Fruit fly (Drosophila melanogaster): ENCODE results near the gene Dhc1.

Dhc1 gene

dm6 chr3R:9626880-9627401, 47.5 kb downstream of the Dhc1 start, which contains the start of the genes CG9427 and CG8319 (continued):
- TF ChIP-seq sd (tag; optimal IDR thresholded peaks at IDR 0.05) (peak; percentile 44), prd (optimal IDR thresholded peaks at IDR 0.05) (no peak), prd (GFP tag; IDR thresholded peaks at IDR 0.05) (peak; percentile 80), CG10267 (tag; optimal IDR thresholded peaks at IDR 0.05) (peak; percentile 71), B-H2 (GFP tag; optimal IDR thresholded peaks at IDR 0.05) (peak; percentile 85), br (optimal IDR thresholded peaks at IDR 0.05) (no peak), inv (GFP tag; IDR thresholded peaks at IDR 0.05; ENCODE audit: partially characterized antibody) (peak; percentile 67), row (GFP tag; IDR thresholded peaks at IDR 0.05) (peak; percentile 82), Gug (GFP tag; IDR thresholded peaks at IDR 0.05) (0 out of 4 replicates have a peak, but pooled peaks have one; percentile 26), ind (GFP tag; optimal IDR thresholded peaks at IDR 0.05) (peak; percentile 67), knrl (GFP tag; IDR thresholded peaks at IDR 0.05; ENCODE audit: partially characterized antibody) (peak; percentile 87), ara (GFP tag; IDR thresholded peaks at IDR 0.05) (peak; percentile 23; the same call in 1 of the 2 replicates), tup (GFP tag; optimal IDR thresholded peaks at IDR 0.05) (no peak), CG18262 (tag; optimal IDR thresholded peaks at IDR 0.05) (peak; percentile 61), jigr1 (GFP tag; IDR thresholded peaks at IDR 0.05) (no peak), ERR (GFP tag; optimal IDR thresholded peaks at IDR 0.05) (peak; percentile 29), maf-S (GFP tag; optimal IDR thresholded peaks at IDR 0.05) (peak; percentile 20), z (GFP tag; IDR thresholded peaks at IDR 0.05) (no peak), pho (GFP tag; optimal IDR thresholded peaks at IDR 0.05) (peak; percentile 62), CG3163 (GFP tag; optimal IDR thresholded peaks at IDR 0.05) (peak; percentile 10), odd (GFP tag; optimal IDR thresholded peaks at IDR 0.05) (no peak), CG30020 (tag; optimal IDR thresholded peaks at IDR 0.05) (peak; percentile 51), CG13894 (tag; optimal IDR thresholded peaks at IDR 0.05) (peak; percentile 64), sens-2 (GFP tag; IDR thresholded peaks at IDR 0.05) (no peak), CG3281 (GFP tag; optimal IDR thresholded peaks at IDR 0.05) (peak; percentile 46), cato (GFP tag; optimal IDR thresholded peaks at IDR 0.05; ENCODE audit: borderline replicate concordance) (no peak), CG17912 (GFP tag; optimal IDR thresholded peaks at IDR 0.05) (no peak), CG42726 (GFP tag; IDR thresholded peaks at IDR 0.05; ENCODE audit: partially characterized antibody) (no peak; the same call in 1 of the 2 replicates), CG17328 (GFP tag; IDR thresholded peaks at IDR 0.05) (peak; percentile 26; the same call in 1 of the 2 replicates), CG31441 (GFP tag; IDR thresholded peaks at IDR 0.05) (peak; percentile 90), fu2 (GFP tag; optimal IDR thresholded peaks at IDR 0.05) (peak; percentile 64), CG7271 (tag; optimal IDR thresholded peaks at IDR 0.05) (no peak), lbe (GFP tag; optimal IDR thresholded peaks at IDR 0.05) (peak; percentile 10), Poxn (GFP tag; IDR thresholded peaks at IDR 0.05) (no peak), run (tag; optimal IDR thresholded peaks at IDR 0.05) (peak; percentile 35), pfk (GFP tag; optimal IDR thresholded peaks at IDR 0.05) (no peak), danr (GFP tag; IDR thresholded peaks at IDR 0.05) (no peak), btn (GFP tag; optimal IDR thresholded peaks at IDR 0.05) (no peak), Dfd (GFP tag; optimal IDR thresholded peaks at IDR 0.05) (no peak), CG7839 (tag; optimal IDR thresholded peaks at IDR 0.05) (peak; percentile 51), Mad (GFP tag; optimal IDR thresholded peaks at IDR 0.05) (peak; percentile 39), CG43689 (GFP tag; IDR thresholded peaks at IDR 0.05) (no peak), CG5953 (GFP tag; IDR thresholded peaks at IDR 0.05) (no peak), mam (GFP tag; optimal IDR thresholded peaks at IDR 0.05) (peak; percentile 66), CHES-1-like (GFP tag; optimal IDR thresholded peaks at IDR 0.05) (peak; percentile 63), sc (optimal IDR thresholded peaks at IDR 0.05) (no peak), sc (GFP tag; optimal IDR thresholded peaks at IDR 0.05) (no peak), Tbp (GFP tag; optimal IDR thresholded peaks at IDR 0.05) (no peak), CG14667 (GFP tag; IDR thresholded peaks at IDR 0.05) (no peak), repo (GFP tag; optimal IDR thresholded peaks at IDR 0.05) (no peak), CG7963 (GFP tag; IDR thresholded peaks at IDR 0.05; ENCODE audit: partially characterized antibody) (peak; percentile 70), sqz (GFP tag; optimal IDR thresholded peaks at IDR 0.05) (no peak)
